Worm (Caenorhabditis elegans) whole organism, young adult: ENCODE data around the gene ZK180.5.

Source experiments
- B0019.2 ChIP-seq: fragments of 200-800 bp; sonication (Bioruptor generic); conservative IDR thresholded peaks from 2 replicates; pipeline ENCODE4 v1.3.6; 2022; ENCODE audit warnings: missing genetic modification reagents, missing genetic modification characterization, missing compliant biosample characterization
- B0336.3 ChIP-seq: fragments of 200-800 bp; sonication (Bioruptor generic); IDR thresholded peaks from 2 replicates; pipeline ENCODE4 v1.3.6; 2022; ENCODE audit warnings: missing genetic modification characterization, missing compliant biosample characterization
- F23B12.7 ChIP-seq: sonication (generic microtip); optimal IDR thresholded peaks from 2 replicates; lab custom pipeline; 2017; ENCODE audit warnings: missing genetic modification characterization, mild to moderate bottlenecking, missing compliant biosample characterization, antibody characterized with exemption, moderate library complexity; ENCODE audit not compliant: insufficient read depth
- F52B5.7 ChIP-seq: sonication (generic microtip); optimal IDR thresholded peaks from 2 replicates; lab custom pipeline; 2016; ENCODE audit warnings: mild to moderate bottlenecking, missing genetic modification characterization, missing compliant biosample characterization
- F57C9.4 ChIP-seq: sonication (generic microtip); optimal IDR thresholded peaks from 2 replicates; lab custom pipeline; 2017; ENCODE audit warnings: mild to moderate bottlenecking, missing genetic modification characterization, missing compliant biosample characterization
- K11D2.4 ChIP-seq: fragments of 200-800 bp; sonication (Bioruptor generic); IDR thresholded peaks from 2 replicates; pipeline ENCODE4 v1.3.6; 2022; ENCODE audit warnings: missing genetic modification reagents, missing genetic modification characterization, missing compliant biosample characterization
- Y56A3A.18 ChIP-seq: fragments of 200-800 bp; sonication (Bioruptor generic); IDR thresholded peaks from 2 replicates; pipeline ENCODE4 v1.3.6; 2022; ENCODE audit warnings: missing genetic modification reagents, missing genetic modification characterization, missing compliant biosample characterization
- Y79H2A.3 ChIP-seq: fragments of 200-800 bp; sonication (Bioruptor generic); conservative IDR thresholded peaks from 2 replicates; pipeline ENCODE4 v1.3.6; 2022; ENCODE audit warnings: missing genetic modification reagents, missing genetic modification characterization, missing compliant biosample characterization
- ama-1 ChIP-seq, 3 experiments: fragments of 150-350 bp in 1 of 3; sonication (generic microtip) in 2 of 3; optimal IDR thresholded peaks; 2 replicates each; lab custom pipeline; 2014 to 2018; ENCODE audit warnings: missing biosample characterization in 2 of 3, missing genetic modification characterization in 2 of 3, missing genetic modification reagents in 2 of 3
- attf-5 ChIP-seq: fragments of 200-800 bp; sonication (Bioruptor generic); optimal IDR thresholded peaks from 2 replicates; lab custom pipeline; 2018; ENCODE audit warnings: mild to moderate bottlenecking, missing genetic modification characterization, missing compliant biosample characterization
- bed-2 ChIP-seq: fragments of 200-800 bp; sonication (Bioruptor generic); IDR thresholded peaks from 2 replicates; pipeline ENCODE4 v1.3.6; 2022; ENCODE audit warnings: missing genetic modification reagents, missing genetic modification characterization, missing compliant biosample characterization
- cebp-1 ChIP-seq, 2 experiments: fragments of 200-800 bp in 1 of 2; sonication (Bioruptor generic) in 1 of 2; sonication (generic microtip) in 1 of 2; IDR thresholded peaks in 1 of 2; optimal IDR thresholded peaks in 1 of 2; 2 replicates each; pipeline versions ENCODE4 v1.3.6 to Lab custom; 2017 to 2022; ENCODE audit warnings: missing compliant biosample characterization in 2 of 2, missing genetic modification characterization in 2 of 2, mild to moderate bottlenecking in 1 of 2, missing genetic modification reagents in 1 of 2, moderate library complexity in 1 of 2
- cebp-2 ChIP-seq: fragments of 200-800 bp; sonication (Bioruptor generic); IDR thresholded peaks from 2 replicates; pipeline ENCODE4 v1.3.6; 2022; ENCODE audit warnings: missing genetic modification characterization, missing compliant biosample characterization
- ceh-91 ChIP-seq: fragments of 200-800 bp; sonication (Bioruptor generic); IDR thresholded peaks from 2 replicates; pipeline ENCODE4 v1.3.6; 2022; ENCODE audit warnings: missing genetic modification reagents, missing genetic modification characterization, missing compliant biosample characterization
- chd-7 ChIP-seq: sonication (generic microtip); optimal IDR thresholded peaks from 2 replicates; lab custom pipeline; 2016; ENCODE audit warnings: mild to moderate bottlenecking, missing genetic modification characterization, moderate library complexity, missing compliant biosample characterization
- dox-1 ChIP-seq: fragments of 200-800 bp; sonication (Bioruptor generic); IDR thresholded peaks from 2 replicates; pipeline ENCODE4 v1.3.6; 2022; ENCODE audit warnings: missing genetic modification reagents, missing genetic modification characterization, missing compliant biosample characterization
- dpl-1 ChIP-seq: fragments of 150-350 bp; optimal IDR thresholded peaks from 2 replicates; lab custom pipeline; 2014; ENCODE audit warnings: missing biosample characterization, missing genetic modification reagents, missing genetic modification characterization
- efl-1 ChIP-seq: fragments of 150-350 bp; optimal IDR thresholded peaks from 2 replicates; lab custom pipeline; 2014; ENCODE audit warnings: missing biosample characterization, missing genetic modification reagents, missing genetic modification characterization
- egrh-3 ChIP-seq: fragments of 200-800 bp; sonication (Bioruptor generic); IDR thresholded peaks from 2 replicates; pipeline ENCODE4 v1.3.6; 2022; ENCODE audit warnings: missing genetic modification reagents, missing genetic modification characterization, missing compliant biosample characterization
- hmg-1.2 ChIP-seq: fragments of 200-800 bp; sonication (Bioruptor generic); IDR thresholded peaks from 2 replicates; pipeline ENCODE4 v1.3.6; 2022; ENCODE audit warnings: missing genetic modification reagents, missing genetic modification characterization, missing compliant biosample characterization
- lag-1 ChIP-seq: fragments of 200-800 bp; sonication (Bioruptor generic); IDR thresholded peaks from 2 replicates; pipeline ENCODE4 v1.3.6; 2022; ENCODE audit warnings: missing genetic modification reagents, missing genetic modification characterization, missing compliant biosample characterization
- lin-54 ChIP-seq: fragments of 200-800 bp; sonication (Bioruptor generic); optimal IDR thresholded peaks from 2 replicates; lab custom pipeline; 2018; ENCODE audit warnings: mild to moderate bottlenecking, missing genetic modification characterization, missing compliant biosample characterization
- lir-1 ChIP-seq: fragments of 200-800 bp; sonication (Bioruptor generic); conservative IDR thresholded peaks from 2 replicates; pipeline ENCODE4 v1.3.6; 2022; ENCODE audit warnings: missing genetic modification reagents, missing genetic modification characterization, missing compliant biosample characterization
- lsl-1 ChIP-seq: fragments of 200-800 bp; sonication (Bioruptor generic); optimal IDR thresholded peaks from 2 replicates; lab custom pipeline; 2018; ENCODE audit warnings: mild to moderate bottlenecking, missing genetic modification characterization, moderate library complexity, missing compliant biosample characterization
- lsy-27 ChIP-seq: sonication (generic microtip); optimal IDR thresholded peaks from 2 replicates; lab custom pipeline; 2017; ENCODE audit warnings: missing genetic modification characterization, mild to moderate bottlenecking, missing compliant biosample characterization, antibody characterized with exemption, missing genotype, borderline replicate concordance; ENCODE audit not compliant: insufficient read depth
- madf-3 ChIP-seq: fragments of 200-800 bp; sonication (Bioruptor generic); IDR thresholded peaks from 2 replicates; pipeline ENCODE4 v1.3.6; 2022; ENCODE audit warnings: missing genetic modification reagents, missing genetic modification characterization, missing compliant biosample characterization
- madf-6 ChIP-seq: fragments of 200-800 bp; sonication (Bioruptor generic); IDR thresholded peaks from 2 replicates; pipeline ENCODE4 v1.3.6; 2022; ENCODE audit warnings: missing genetic modification reagents, missing genetic modification characterization, missing compliant biosample characterization
- mcd-1 ChIP-seq: fragments of 200-800 bp; sonication (Bioruptor generic); IDR thresholded peaks from 2 replicates; pipeline ENCODE4 v1.3.6; 2022; ENCODE audit warnings: missing genetic modification reagents, missing genetic modification characterization, missing compliant biosample characterization
- mes-4 ChIP-seq: sonication (generic microtip); optimal IDR thresholded peaks from 2 replicates; lab custom pipeline; 2016; ENCODE audit warnings: missing genotype, missing genetic modification characterization, missing compliant biosample characterization
- nfya-2 ChIP-seq: fragments of 200-800 bp; sonication (Bioruptor generic); IDR thresholded peaks from 2 replicates; pipeline ENCODE4 v1.3.6; 2022; ENCODE audit warnings: missing genetic modification reagents, missing genetic modification characterization, missing compliant biosample characterization
- nfyb-1 ChIP-seq: fragments of 200-800 bp; sonication (Bioruptor generic); IDR thresholded peaks from 2 replicates; pipeline ENCODE4 v1.3.6; 2022; ENCODE audit warnings: missing genetic modification reagents, missing genetic modification characterization, missing compliant biosample characterization
- nhr-80 ChIP-seq: sonication (generic microtip); optimal IDR thresholded peaks from 2 replicates; lab custom pipeline; 2016; ENCODE audit warnings: missing genetic modification characterization, missing compliant biosample characterization
- pbrm-1 ChIP-seq: fragments of 200-800 bp; sonication (Bioruptor generic); IDR thresholded peaks from 2 replicates; pipeline ENCODE4 v1.3.6; 2022; ENCODE audit warnings: missing genetic modification reagents, missing genetic modification characterization, missing compliant biosample characterization
- pha-4 ChIP-seq: fragments of 150-350 bp; sonication (generic microtip); optimal IDR thresholded peaks from 2 replicates; lab custom pipeline; 2014; ENCODE audit warnings: missing biosample characterization, missing genetic modification reagents, missing genetic modification characterization
- snpc-1.3 ChIP-seq: sonication (generic microtip); optimal IDR thresholded peaks from 2 replicates; lab custom pipeline; 2017; ENCODE audit warnings: missing genetic modification characterization, mild to moderate bottlenecking, missing compliant biosample characterization, antibody characterized with exemption, moderate library complexity, missing genotype, missing genetic modification reagents; ENCODE audit not compliant: insufficient read depth
- snpc-4 ChIP-seq, 5 experiments: fragments of 150-350 bp in 1 of 5; sonication (generic microtip) in 4 of 5; optimal IDR thresholded peaks; 2 replicates each; lab custom pipeline; 2014 to 2018; ENCODE audit warnings: missing genetic modification characterization in 5 of 5, missing biosample characterization in 3 of 5, antibody characterized with exemption in 2 of 5, mild to moderate bottlenecking in 2 of 5, missing compliant biosample characterization in 2 of 5, missing genotype in 2 of 5, moderate library complexity in 2 of 5, missing genetic modification reagents in 1 of 5
- somi-1 ChIP-seq: fragments of 200-800 bp; sonication (Bioruptor generic); optimal IDR thresholded peaks from 2 replicates; lab custom pipeline; 2018; ENCODE audit warnings: mild to moderate bottlenecking, missing genetic modification characterization, missing compliant biosample characterization
- sptf-2 ChIP-seq: fragments of 200-800 bp; sonication (Bioruptor generic); optimal IDR thresholded peaks from 2 replicates; lab custom pipeline; 2018; ENCODE audit warnings: mild to moderate bottlenecking, missing genetic modification characterization, missing compliant biosample characterization
- tbp1 ChIP-seq: fragments of 200-800 bp; sonication (Bioruptor generic); optimal IDR thresholded peaks from 2 replicates; lab custom pipeline; 2018; ENCODE audit warnings: mild to moderate bottlenecking, missing genetic modification characterization, missing compliant biosample characterization
- tlf-1 ChIP-seq: fragments of 200-800 bp; sonication (Bioruptor generic); optimal IDR thresholded peaks from 2 replicates; lab custom pipeline; 2018; ENCODE audit warnings: mild to moderate bottlenecking, missing genetic modification characterization, missing compliant biosample characterization
- zfh-2 ChIP-seq: fragments of 200-800 bp; sonication (Bioruptor generic); conservative IDR thresholded peaks from 2 replicates; pipeline ENCODE4 v1.3.6; 2022; ENCODE audit warnings: missing genetic modification reagents, missing genetic modification characterization, missing compliant biosample characterization
- zim-3 ChIP-seq: sonication (generic microtip); optimal IDR thresholded peaks from 2 replicates; lab custom pipeline; 2017; ENCODE audit warnings: mild to moderate bottlenecking, missing genetic modification characterization, moderate library complexity, missing compliant biosample characterization
- ztf-22 ChIP-seq: fragments of 200-800 bp; sonication (Bioruptor generic); optimal IDR thresholded peaks from 2 replicates; lab custom pipeline; 2018; ENCODE audit warnings: mild to moderate bottlenecking, missing genetic modification characterization, moderate library complexity, missing compliant biosample characterization

Gene ZK180.5

DNA sequence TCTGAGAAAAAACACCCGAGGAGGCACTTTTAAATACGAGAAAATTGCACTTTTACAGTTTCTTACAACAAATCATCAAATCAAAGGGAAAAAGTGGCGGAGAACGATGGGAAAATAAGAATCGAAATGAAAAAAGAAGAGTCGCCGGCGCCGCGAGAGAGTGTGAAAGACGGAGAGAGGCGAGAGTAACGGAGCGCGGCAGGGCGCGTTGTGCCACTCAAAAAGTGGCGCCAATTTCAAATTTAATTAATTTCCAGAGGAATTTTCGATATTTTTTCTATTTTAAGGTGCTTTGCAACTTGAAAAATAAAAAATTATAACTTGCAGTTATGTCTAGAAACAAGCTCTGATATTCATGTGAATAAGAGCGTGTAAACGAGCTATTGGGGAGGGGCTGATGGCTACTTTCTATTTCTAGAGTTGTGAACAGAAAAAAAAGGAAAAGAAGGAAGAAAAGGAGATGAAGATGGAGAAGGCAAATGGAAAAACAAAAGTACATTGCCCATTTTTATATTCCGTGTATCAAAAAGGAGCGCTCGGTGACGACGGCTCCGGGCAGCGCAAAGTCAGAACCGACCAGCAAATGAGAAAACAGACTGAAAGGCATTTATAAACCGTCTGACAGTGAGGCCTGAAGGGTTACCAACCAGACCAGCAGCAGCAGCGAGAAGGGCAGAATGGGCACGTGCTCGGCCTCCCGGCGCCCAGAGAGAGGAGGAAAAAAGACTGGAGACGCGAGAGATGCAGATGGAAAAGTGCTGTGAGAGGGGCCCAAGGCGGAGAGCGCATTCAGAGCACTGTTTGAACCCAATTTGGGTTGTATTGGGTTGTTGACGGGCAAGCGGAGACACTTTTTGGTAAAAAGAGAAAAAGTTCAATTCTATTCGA lies 45.8 kb downstream of the ZK180.5 start:
- peak; percentile 74 for TF ChIP-seq snpc-1.3 (tag; lab: Kevin White, UChicago)
- TF ChIP-seq snpc-4 (GFP tag; optimal IDR thresholded peaks at IDR 0.05; lab: Kevin White, UChicago): no peak
- peak in 1 of 4 experiments; percentile 11 for TF ChIP-seq snpc-4 (tag; optimal IDR thresholded peaks at IDR 0.05; lab: Kevin White, UChicago)
- peak; percentile 38; the same call in 1 of the 2 replicates for TF ChIP-seq lir-1 (GFP tag; lab: Robert Waterston, UW)
- no peak for TF ChIP-seq B0019.2 (GFP tag; lab: Robert Waterston, UW)
- TF ChIP-seq Y79H2A.3: no peak
- TF ChIP-seq pha-4 (tag; lab: Kevin White, UChicago): no peak
- no peak for TF ChIP-seq somi-1
- TF ChIP-seq sptf-2 (GFP tag; lab: Kevin White, UChicago): no peak
- no peak for TF ChIP-seq mes-4 (tag; lab: Kevin White, UChicago)
- 0 out of 2 replicates have a peak, but pooled peaks have one; percentile 15 for TF ChIP-seq Y56A3A.18 (GFP tag; lab: Robert Waterston, UW)
- peak; percentile 55; the same call in 1 of the 2 replicates for TF ChIP-seq K11D2.4 (GFP tag; lab: Robert Waterston, UW)
- no peak for TF ChIP-seq cebp-1 (GFP tag; IDR thresholded peaks at IDR 0.05; lab: Robert Waterston, UW)
- TF ChIP-seq cebp-1 (tag; optimal IDR thresholded peaks at IDR 0.05; lab: Kevin White, UChicago): peak; percentile 38
- TF ChIP-seq madf-6 (GFP tag; lab: Robert Waterston, UW): peak; percentile 53; the same call in 1 of the 2 replicates
- peak; percentile 60 for TF ChIP-seq F57C9.4 (tag; lab: Kevin White, UChicago)
- 0 out of 2 replicates have a peak, but pooled peaks have one; percentile 22 for TF ChIP-seq ceh-91
- peak; percentile 10 for TF ChIP-seq F23B12.7 (tag; lab: Kevin White, UChicago)
- peak; percentile 47 for TF ChIP-seq F52B5.7 (tag; lab: Kevin White, UChicago)
- TF ChIP-seq chd-7 (tag; lab: Kevin White, UChicago): peak; percentile 79
- TF ChIP-seq attf-5 (GFP tag; lab: Kevin White, UChicago): peak; percentile 64
- peak; percentile 4 for TF ChIP-seq dpl-1
- peak; percentile 51; the same call in 1 of the 2 replicates for TF ChIP-seq B0336.3
- TF ChIP-seq cebp-2: 0 out of 2 replicates have a peak, but pooled peaks have one; percentile 11
- TF ChIP-seq efl-1: peak; percentile 56
- no peak for TF ChIP-seq lsy-27 (tag; lab: Kevin White, UChicago)
- TF ChIP-seq bed-2: 0 out of 2 replicates have a peak, but pooled peaks have one; percentile 22
- TF ChIP-seq egrh-3 (GFP tag; lab: Robert Waterston, UW): peak; percentile 84
- TF ChIP-seq ama-1 (optimal IDR thresholded peaks at IDR 0.05; lab: Kevin White, UChicago): peak; percentile 47
- peak in 1 of 2 experiments; percentile 9 for TF ChIP-seq ama-1 (GFP tag; optimal IDR thresholded peaks at IDR 0.05; lab: Kevin White, UChicago)
- peak; percentile 11; the same call in 1 of the 2 replicates for TF ChIP-seq madf-3 (GFP tag; lab: Robert Waterston, UW)
- peak; percentile 63 for TF ChIP-seq nfyb-1 (GFP tag; lab: Robert Waterston, UW)
- TF ChIP-seq mcd-1 (GFP tag; lab: Robert Waterston, UW): peak; percentile 58
- peak; percentile 20 for TF ChIP-seq tbp1 (GFP tag; lab: Kevin White, UChicago)
- no peak for TF ChIP-seq nfya-2 (GFP tag; lab: Robert Waterston, UW)
- peak; percentile 33 for TF ChIP-seq lsl-1
- TF ChIP-seq pbrm-1 (GFP tag; lab: Robert Waterston, UW): peak; percentile 72; the same call in 1 of the 2 replicates
- peak; percentile 81 for TF ChIP-seq hmg-1.2 (GFP tag; lab: Robert Waterston, UW)
- TF ChIP-seq ztf-22: no peak
- peak; percentile 25 for TF ChIP-seq zim-3 (tag; lab: Kevin White, UChicago)
- TF ChIP-seq nhr-80 (tag; lab: Kevin White, UChicago): peak; percentile 57
- peak; percentile 18; the same call in 1 of the 2 replicates for TF ChIP-seq dox-1 (GFP tag; lab: Robert Waterston, UW)
- no peak for TF ChIP-seq lag-1 (GFP tag; lab: Robert Waterston, UW)
- TF ChIP-seq zfh-2 (GFP tag; lab: Robert Waterston, UW): peak; percentile 96
- TF ChIP-seq lin-54: peak; percentile 70
- no peak for TF ChIP-seq tlf-1 (GFP tag; lab: Kevin White, UChicago)
